Worm (Caenorhabditis elegans): Measurements from ENCODE around the gene W02H3.3.

Gene W02H3.3

DNA sequence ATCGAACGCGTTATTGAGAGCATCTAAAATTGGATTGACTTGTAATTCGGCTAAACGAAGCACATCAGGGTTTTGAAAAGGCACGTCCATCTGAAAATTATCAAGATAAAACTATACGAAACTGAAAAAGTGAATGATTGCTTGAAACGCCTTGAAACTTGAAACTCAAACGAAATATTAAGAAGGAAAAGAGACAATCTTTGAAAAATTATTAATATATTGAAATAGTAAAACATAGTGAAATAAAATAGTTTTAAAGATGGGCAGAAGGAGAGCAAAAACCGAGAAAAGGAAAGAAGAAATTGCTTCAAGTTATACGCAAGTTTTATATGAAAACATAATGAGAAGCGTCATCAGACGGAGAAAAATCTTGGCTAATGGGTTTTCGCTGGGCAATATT lies at the start of gene W02H3.3:
TSS of gene W02H3.3 (minus strand) at position 101 of the 400 bp plus-strand sequence.
- no peak for TF ChIP-seq nhr-237 (tag; optimal IDR thresholded peaks at IDR 0.05)
- no peak for TF ChIP-seq eor-1 (tag; optimal IDR thresholded peaks at IDR 0.05)
- no peak for TF ChIP-seq hmg-11 (tag; optimal IDR thresholded peaks at IDR 0.05)
- TF ChIP-seq ztf-4 (tag; optimal IDR thresholded peaks at IDR 0.05) = no peak
- TF ChIP-seq elt-2 (tag; optimal IDR thresholded peaks at IDR 0.05) = no peak
- no peak for TF ChIP-seq mdl-1 (tag; optimal IDR thresholded peaks at IDR 0.05)
- TF ChIP-seq fkh-2 (tag; optimal IDR thresholded peaks at IDR 0.05) = no peak
- no peak for TF ChIP-seq zag-1 (tag; optimal IDR thresholded peaks at IDR 0.05)
- TF ChIP-seq nhr-23 (tag; optimal IDR thresholded peaks at IDR 0.05) = no peak
- no peak for TF ChIP-seq tbx-2 (tag; optimal IDR thresholded peaks at IDR 0.05)
- TF ChIP-seq nhr-12 (tag; optimal IDR thresholded peaks at IDR 0.05) = no peak
- no peak for TF ChIP-seq ceh-9 (tag; optimal IDR thresholded peaks at IDR 0.05)
- no peak for TF ChIP-seq aly-2 (tag; optimal IDR thresholded peaks at IDR 0.05)
- TF ChIP-seq egl-27 (tag; optimal IDR thresholded peaks at IDR 0.05) = no peak
- no peak for TF ChIP-seq nhr-76 (tag; optimal IDR thresholded peaks at IDR 0.05)
- TF ChIP-seq lin-15B (tag; optimal IDR thresholded peaks at IDR 0.05) = no peak
- TF ChIP-seq jun-1 (tag; optimal IDR thresholded peaks at IDR 0.05) = no peak
- TF ChIP-seq nhr-25 (tag; optimal IDR thresholded peaks at IDR 0.05) = no peak
- TF ChIP-seq unc-62 (GFP tag; optimal IDR thresholded peaks at IDR 0.05) = no peak

DNA sequence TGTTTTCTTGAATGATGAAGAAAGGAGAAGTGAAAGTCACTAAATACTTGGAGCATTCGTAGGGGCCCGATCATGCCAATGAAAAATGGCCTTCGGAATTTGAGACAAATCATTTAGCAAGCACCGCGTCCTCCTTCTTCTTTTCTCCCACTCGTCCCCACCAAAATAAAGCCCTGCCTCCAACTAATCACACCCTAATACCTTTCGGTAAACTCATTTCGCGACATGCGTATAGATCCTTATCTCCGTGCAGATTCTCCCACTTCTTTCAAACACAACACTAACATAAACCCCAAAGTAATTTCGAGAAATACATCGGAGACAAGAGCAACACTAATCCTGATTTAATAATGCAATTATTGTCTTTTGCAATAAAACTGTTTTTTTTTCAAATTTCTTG lies 39.6 kb upstream of the W02H3.3 start:
- TF ChIP-seq nhr-28 (tag; optimal IDR thresholded peaks at IDR 0.05) (no peak), nhr-237 (tag; optimal IDR thresholded peaks at IDR 0.05) (no peak), mdl-1 (tag; optimal IDR thresholded peaks at IDR 0.05) (no peak), lin-39 (tag; optimal IDR thresholded peaks at IDR 0.05) (peak; percentile 60), nhr-76 (tag; optimal IDR thresholded peaks at IDR 0.05) (no peak), nhr-67 (tag; optimal IDR thresholded peaks at IDR 0.05) (no peak), mml-1 (tag; optimal IDR thresholded peaks at IDR 0.05) (no peak), tbx-2 (tag; optimal IDR thresholded peaks at IDR 0.05) (no peak), elt-1 (tag; optimal IDR thresholded peaks at IDR 0.05) (peak; percentile 78)

DNA sequence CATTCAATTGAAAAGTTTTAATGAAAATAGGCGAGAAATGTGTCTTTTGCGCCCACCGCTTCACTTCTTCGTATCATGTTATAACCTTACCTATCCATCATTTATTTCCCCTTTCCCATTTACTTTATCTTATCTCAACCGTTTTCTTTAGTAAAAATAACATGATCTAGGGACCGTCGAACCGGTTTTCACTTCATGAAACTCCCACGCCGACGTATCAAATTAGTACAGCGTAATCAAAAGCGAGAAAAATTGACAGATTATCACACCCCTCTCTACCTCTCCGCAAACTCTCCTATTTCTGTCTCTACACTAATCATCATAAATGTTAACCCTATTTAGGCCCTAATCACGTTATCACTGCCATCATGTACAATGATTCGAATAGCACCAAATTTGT lies 39.0 kb upstream of the W02H3.3 start:
- TF ChIP-seq nhr-28 (tag; optimal IDR thresholded peaks at IDR 0.05) (no peak), nhr-43 (tag; optimal IDR thresholded peaks at IDR 0.05; ENCODE audit: poor library complexity, severe bottlenecking) (peak; percentile 29), ceh-82 (tag; optimal IDR thresholded peaks at IDR 0.05) (no peak), elt-1 (tag; optimal IDR thresholded peaks at IDR 0.05) (no peak), elt-2 (tag; optimal IDR thresholded peaks at IDR 0.05) (peak; percentile 20), nhr-23 (tag; optimal IDR thresholded peaks at IDR 0.05) (peak; percentile 47), elt-3 (tag; optimal IDR thresholded peaks at IDR 0.05) (peak in 2 of 3 experiments; percentile 70 to 93)

DNA sequence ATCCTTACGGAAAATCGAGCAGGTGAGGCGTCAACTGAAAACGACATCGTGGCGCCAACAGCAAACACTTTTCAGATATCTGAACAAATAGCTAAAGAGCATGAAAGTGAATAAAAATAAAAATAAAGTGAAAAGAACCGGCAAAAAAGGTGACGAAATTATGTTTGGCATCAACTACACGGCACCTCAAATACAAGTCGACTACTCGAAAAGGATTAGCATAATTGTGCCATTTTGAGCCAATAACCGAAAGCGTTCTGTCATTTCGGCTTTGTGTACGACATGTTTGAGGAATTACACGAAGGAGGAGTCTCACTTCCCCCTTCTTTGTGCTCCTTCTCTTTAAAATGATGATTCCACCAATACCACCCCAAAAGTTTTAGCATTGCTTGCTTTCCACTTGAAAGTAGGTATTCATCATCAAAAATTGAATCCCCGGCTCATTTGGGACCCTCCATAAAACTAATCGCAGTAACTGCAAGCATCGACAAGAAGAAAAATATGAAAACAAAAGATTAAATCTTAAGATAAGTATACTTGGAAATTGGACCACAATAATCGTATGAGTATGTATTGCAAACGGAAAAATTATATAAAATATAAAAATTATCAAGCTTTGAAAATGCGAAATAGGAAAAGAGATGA lies 36.9 kb upstream of the W02H3.3 start:
- TF ChIP-seq ama-1 (optimal IDR thresholded peaks at IDR 0.05) (no peak), egl-5 (tag; optimal IDR thresholded peaks at IDR 0.05) (no peak), ceh-28 (tag; optimal IDR thresholded peaks at IDR 0.05) (no peak)

DNA sequence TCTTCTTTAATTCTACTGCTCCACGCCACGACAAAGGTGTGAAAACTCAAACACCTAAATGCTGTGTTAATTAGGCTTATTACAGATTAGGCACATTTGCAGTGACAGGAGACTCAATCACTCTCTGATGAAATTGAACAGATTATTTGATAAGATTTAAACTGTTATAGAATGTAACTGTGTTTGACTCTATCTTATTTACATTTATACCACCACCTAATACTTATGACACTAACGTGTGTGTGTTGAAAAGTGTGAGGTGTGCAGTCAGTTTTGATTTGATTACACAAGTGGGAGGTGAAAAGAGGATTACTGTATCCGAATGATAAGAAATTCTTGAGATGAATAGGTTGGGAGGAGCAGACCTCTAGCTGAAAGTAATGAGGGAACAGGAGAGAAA lies 34.3 kb upstream of the W02H3.3 start:
- no peak for TF ChIP-seq mdl-1 (tag; optimal IDR thresholded peaks at IDR 0.05)
- no peak for TF ChIP-seq nhr-76 (tag; optimal IDR thresholded peaks at IDR 0.05)
- TF ChIP-seq fkh-10 (GFP tag; optimal IDR thresholded peaks at IDR 0.05) = no peak
- TF ChIP-seq pha-4 (tag; optimal IDR thresholded peaks at IDR 0.05) = peak; percentile 51
- TF ChIP-seq jun-1 (tag; optimal IDR thresholded peaks at IDR 0.05) = no peak
- TF ChIP-seq elt-2 (tag; optimal IDR thresholded peaks at IDR 0.05) = peak; percentile 78
- TF ChIP-seq nhr-11 (tag; optimal IDR thresholded peaks at IDR 0.05) = no peak
- TF ChIP-seq aly-2 (tag; optimal IDR thresholded peaks at IDR 0.05) = no peak
- no peak for TF ChIP-seq ceh-9 (tag; optimal IDR thresholded peaks at IDR 0.05)
- TF ChIP-seq R02D3.7 (tag; optimal IDR thresholded peaks at IDR 0.05) = no peak
- TF ChIP-seq egl-5 (tag; optimal IDR thresholded peaks at IDR 0.05) = no peak
- TF ChIP-seq nhr-23 (tag; optimal IDR thresholded peaks at IDR 0.05) = no peak
- TF ChIP-seq nhr-77 (tag; optimal IDR thresholded peaks at IDR 0.05) = no peak
- TF ChIP-seq lsy-12 (tag; optimal IDR thresholded peaks at IDR 0.05) = no peak
- no peak for TF ChIP-seq sea-2 (GFP tag; optimal IDR thresholded peaks at IDR 0.05)
- TF ChIP-seq pqm-1 (tag; optimal IDR thresholded peaks at IDR 0.05) = peak; percentile 51
- no peak for TF ChIP-seq snpc-4 (tag; optimal IDR thresholded peaks at IDR 0.05)
- TF ChIP-seq nhr-12 (tag; optimal IDR thresholded peaks at IDR 0.05) = no peak
- TF ChIP-seq hmg-11 (tag; optimal IDR thresholded peaks at IDR 0.05) = no peak
